Worm (Caenorhabditis elegans) whole organism, mixed stage, embryonic: ENCODE measurements around the gene sri-18.

Experiments
- M03D4.4 ChIP-seq: sonication (generic microtip); optimal IDR thresholded peaks from 2 replicates; lab custom pipeline; 2017; ENCODE audit warnings: mild to moderate bottlenecking, missing genetic modification characterization, missing compliant biosample characterization
- bed-3 ChIP-seq: fragments of 200-800 bp; sonication (Bioruptor generic); optimal IDR thresholded peaks from 3 replicates; lab custom pipeline; 2018; ENCODE audit warnings: mild to moderate bottlenecking, missing genetic modification characterization, moderate library complexity, missing compliant biosample characterization
- blmp-1 ChIP-seq: fragments of 150-350 bp; optimal IDR thresholded peaks from 2 replicates; lab custom pipeline; 2014; ENCODE audit warnings: missing biosample characterization, missing genetic modification characterization
- ceh-39 ChIP-seq: fragments of 150-350 bp; optimal IDR thresholded peaks from 2 replicates; lab custom pipeline; 2014; ENCODE audit warnings: missing biosample characterization, missing genetic modification characterization
- ceh-83 ChIP-seq: fragments of 200-800 bp; sonication (Bioruptor generic); optimal IDR thresholded peaks from 2 replicates; lab custom pipeline; 2018; ENCODE audit warnings: mild to moderate bottlenecking, missing genetic modification characterization, missing compliant biosample characterization
- ces-1 ChIP-seq: fragments of 150-350 bp; optimal IDR thresholded peaks from 2 replicates; lab custom pipeline; 2014; ENCODE audit warnings: missing biosample characterization, missing genetic modification reagents, missing genetic modification characterization
- cnd-1 ChIP-seq: fragments of 200-800 bp; sonication (Bioruptor generic); optimal IDR thresholded peaks from 2 replicates; lab custom pipeline; 2018; ENCODE audit warnings: mild to moderate bottlenecking, missing genetic modification characterization, missing compliant biosample characterization
- drap-1 ChIP-seq: fragments of 200-800 bp; sonication (Bioruptor generic); optimal IDR thresholded peaks from 3 replicates; lab custom pipeline; 2018; ENCODE audit warnings: mild to moderate bottlenecking, missing genetic modification characterization, missing compliant biosample characterization
- elt-1 ChIP-seq: sonication (generic microtip); optimal IDR thresholded peaks from 2 replicates; lab custom pipeline; 2017; ENCODE audit warnings: missing genetic modification characterization, mild to moderate bottlenecking, missing compliant biosample characterization, antibody characterized with exemption, moderate library complexity, borderline replicate concordance; ENCODE audit not compliant: insufficient read depth
- ham-2 ChIP-seq: fragments of 200-800 bp; sonication (Bioruptor generic); optimal IDR thresholded peaks from 2 replicates; lab custom pipeline; 2018; ENCODE audit warnings: mild to moderate bottlenecking, missing genetic modification characterization, missing compliant biosample characterization
- hlh-1 ChIP-seq: fragments of 150-350 bp; optimal IDR thresholded peaks from 2 replicates; lab custom pipeline; 2014; ENCODE audit warnings: missing biosample characterization, missing genetic modification reagents, missing genetic modification characterization
- lin-13 ChIP-seq: fragments of 150-350 bp; optimal IDR thresholded peaks from 2 replicates; lab custom pipeline; 2014; ENCODE audit warnings: missing biosample characterization, missing genetic modification characterization
- lin-32 ChIP-seq: fragments of 200-800 bp; sonication (Bioruptor generic); optimal IDR thresholded peaks from 2 replicates; lab custom pipeline; 2018; ENCODE audit warnings: mild to moderate bottlenecking, missing genetic modification characterization, missing compliant biosample characterization
- lsy-2 ChIP-seq: fragments of 150-350 bp; optimal IDR thresholded peaks from 2 replicates; lab custom pipeline; 2014; ENCODE audit warnings: missing biosample characterization, missing genetic modification characterization
- mab-5 ChIP-seq: fragments of 150-350 bp; optimal IDR thresholded peaks from 2 replicates; lab custom pipeline; 2014; ENCODE audit warnings: missing biosample characterization, missing genetic modification characterization
- mep-1 ChIP-seq: fragments of 150-350 bp; optimal IDR thresholded peaks from 2 replicates; lab custom pipeline; 2017; ENCODE audit warnings: missing biosample characterization, missing genetic modification reagents, missing genetic modification characterization, inconsistent platforms
- mls-2 ChIP-seq: sonication (generic microtip); optimal IDR thresholded peaks from 2 replicates; lab custom pipeline; 2016; ENCODE audit warnings: mild to moderate bottlenecking, missing genetic modification characterization, moderate library complexity, missing compliant biosample characterization
- nhr-12 ChIP-seq: fragments of 150-350 bp; optimal IDR thresholded peaks from 2 replicates; lab custom pipeline; 2014; ENCODE audit warnings: missing biosample characterization, missing genetic modification characterization
- nhr-237 ChIP-seq: fragments of 150-350 bp; optimal IDR thresholded peaks from 2 replicates; lab custom pipeline; 2014; ENCODE audit warnings: missing biosample characterization, missing genetic modification characterization
- nhr-28 ChIP-seq: fragments of 150-350 bp; optimal IDR thresholded peaks from 2 replicates; lab custom pipeline; 2014; ENCODE audit warnings: missing biosample characterization, missing genetic modification characterization
- pha-4 ChIP-seq: fragments of 150-350 bp; optimal IDR thresholded peaks from 2 replicates; lab custom pipeline; 2018; ENCODE audit warnings: missing biosample characterization, missing genetic modification reagents, missing genetic modification characterization
- snpc-4 ChIP-seq: fragments of 150-350 bp; optimal IDR thresholded peaks from 2 replicates; lab custom pipeline; 2014; ENCODE audit warnings: missing biosample characterization, missing genetic modification characterization
- sptf-1 ChIP-seq: sonication (generic microtip); optimal IDR thresholded peaks from 2 replicates; lab custom pipeline; 2017; ENCODE audit warnings: mild to moderate bottlenecking, missing genetic modification characterization, moderate library complexity, missing compliant biosample characterization
- tbx-8 ChIP-seq: fragments of 200-800 bp; sonication (Bioruptor generic); optimal IDR thresholded peaks from 2 replicates; lab custom pipeline; 2018; ENCODE audit warnings: mild to moderate bottlenecking, missing genetic modification characterization, moderate library complexity, missing compliant biosample characterization
- unc-120 ChIP-seq: sonication (generic microtip); optimal IDR thresholded peaks from 2 replicates; lab custom pipeline; 2017; ENCODE audit warnings: missing genetic modification characterization, missing compliant biosample characterization; ENCODE audit not compliant: poor library complexity, severe bottlenecking
- unc-39 ChIP-seq: fragments of 150-350 bp; optimal IDR thresholded peaks from 2 replicates; lab custom pipeline; 2014; ENCODE audit warnings: missing biosample characterization, missing genetic modification characterization
- unc-62 ChIP-seq: fragments of 150-350 bp; optimal IDR thresholded peaks from 2 replicates; lab custom pipeline; 2014; ENCODE audit warnings: missing biosample characterization, missing genetic modification reagents, missing genetic modification characterization
- zip-8 ChIP-seq: fragments of 150-350 bp; optimal IDR thresholded peaks from 2 replicates; lab custom pipeline; 2014; ENCODE audit warnings: missing biosample characterization, missing genetic modification characterization

sri-18 gene

ce11 chrV:10248255-10248979 is 11.9 kb downstream of the sri-18 start, which contains the start of gene akt-1:
akt-1 (plus strand) TSS chrV:10248905.
- no peak for TF ChIP-seq nhr-237 (tag; lab: Kevin White, UChicago)
- no peak for TF ChIP-seq bed-3 (GFP tag; lab: Kevin White, UChicago)
- TF ChIP-seq zip-8: no peak
- TF ChIP-seq mls-2 (tag; lab: Kevin White, UChicago): no peak
- TF ChIP-seq mab-5: no peak
- no peak for TF ChIP-seq ham-2 (GFP tag; lab: Kevin White, UChicago)
- TF ChIP-seq pha-4 (tag; lab: Kevin White, UChicago): no peak

- no peak for TF ChIP-seq mls-2 (tag; lab: Kevin White, UChicago)
Measured at ce11 chrV:10247673-10248239, 12.6 kb downstream of the sri-18 start.

- TF ChIP-seq ces-1 (no peak), pha-4 (tag; lab: Kevin White, UChicago) (peak; percentile 75), mls-2 (tag; lab: Kevin White, UChicago) (no peak)
Measured at ce11 chrV:10246967-10247366, 13.4 kb downstream of the sri-18 start.

- TF ChIP-seq snpc-4 (tag; lab: Kevin White, UChicago): no peak
- TF ChIP-seq ces-1: peak; percentile 2
Measured at ce11 chrV:10246443-10246885, 13.9 kb downstream of the sri-18 start.

- no peak for TF ChIP-seq lin-32 (GFP tag; lab: Kevin White, UChicago)
- no peak for TF ChIP-seq ceh-83
- TF ChIP-seq nhr-28: no peak
- no peak for TF ChIP-seq cnd-1 (tag; lab: Kevin White, UChicago)
- TF ChIP-seq lin-13: no peak
- TF ChIP-seq snpc-4 (tag; lab: Kevin White, UChicago): no peak
- TF ChIP-seq M03D4.4 (tag; lab: Kevin White, UChicago): no peak
- TF ChIP-seq mls-2 (tag; lab: Kevin White, UChicago): no peak
- TF ChIP-seq nhr-12 (tag; lab: Kevin White, UChicago): no peak
- no peak for TF ChIP-seq ceh-39 (tag; lab: Kevin White, UChicago)
- no peak for TF ChIP-seq unc-62
- TF ChIP-seq drap-1 (GFP tag; lab: Kevin White, UChicago): no peak
- no peak for TF ChIP-seq blmp-1
- TF ChIP-seq nhr-237 (tag; lab: Kevin White, UChicago): no peak
- no peak for TF ChIP-seq lsy-2
- TF ChIP-seq mep-1 (tag; lab: Kevin White, UChicago): no peak
- TF ChIP-seq tbx-8: no peak
- TF ChIP-seq, all 35 proteins: peak for 0
Measured at ce11 chrV:10245615-10246014, 14.7 kb downstream of the sri-18 start.

ce11 chrV:10244018-10244720 is 16.2 kb downstream of the sri-18 start:
- TF ChIP-seq elt-1 (peak; percentile 54), blmp-1 (no peak), lsy-2 (no peak), nhr-237 (tag; lab: Kevin White, UChicago) (no peak), unc-39 (no peak), sptf-1 (tag; lab: Kevin White, UChicago) (no peak), drap-1 (GFP tag; lab: Kevin White, UChicago) (no peak), pha-4 (tag; lab: Kevin White, UChicago) (no peak), snpc-4 (tag; lab: Kevin White, UChicago) (no peak)

ce11 chrV:10243105-10243504 is 17.3 kb downstream of the sri-18 start, which contains the start of gene C12D8.9:
C12D8.9 (minus strand) TSS chrV:10243205.
- TF ChIP-seq unc-120 (tag; lab: Kevin White, UChicago): no peak
- no peak for TF ChIP-seq hlh-1 (tag; lab: Kevin White, UChicago)
- no peak for TF ChIP-seq sptf-1 (tag; lab: Kevin White, UChicago)
- TF ChIP-seq ceh-39 (tag; lab: Kevin White, UChicago): no peak
